Worm (Caenorhabditis elegans): ENCODE measurements around the gene srh-183.

DNA sequence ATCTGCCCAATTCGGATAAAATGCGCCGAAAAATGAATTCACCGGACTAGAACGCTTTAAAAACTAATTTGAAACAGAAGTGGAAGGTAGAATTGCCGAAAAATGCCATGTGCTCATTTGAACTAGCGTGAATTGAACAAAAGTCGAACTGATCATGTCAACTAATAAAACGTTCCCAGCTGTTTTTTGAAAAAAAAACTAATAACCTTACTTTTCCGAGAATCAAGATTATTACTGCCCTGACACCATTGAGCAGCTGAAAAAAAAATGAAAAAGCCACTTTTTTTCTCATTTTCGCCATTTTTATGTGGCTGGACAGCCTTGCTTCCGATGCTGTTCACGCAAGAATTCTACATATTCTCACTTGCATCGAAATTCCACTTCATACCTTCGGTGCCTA lies 5.1 kb downstream of the srh-183 start, which contains the start of gene srh-173:
- TF ChIP-seq unc-62 (GFP tag; optimal IDR thresholded peaks at IDR 0.05) (no peak), tbx-9 (tag; optimal IDR thresholded peaks at IDR 0.05; ENCODE audit: borderline replicate concordance) (no peak), mcd-1 (GFP tag; IDR thresholded peaks at IDR 0.05) (no peak), ztf-28 (GFP tag; IDR thresholded peaks at IDR 0.05) (no peak), hsf-1 (GFP tag; IDR thresholded peaks at IDR 0.05) (no peak), lin-35 (GFP tag; optimal IDR thresholded peaks at IDR 0.05) (no peak), ZK185.1 (tag; optimal IDR thresholded peaks at IDR 0.05; ENCODE audit: poor library complexity, severe bottlenecking) (no peak), attf-6 (GFP tag; IDR thresholded peaks at IDR 0.05) (no peak), nhr-90 (tag; optimal IDR thresholded peaks at IDR 0.05) (no peak), B0261.1 (tag; optimal IDR thresholded peaks at IDR 0.05) (no peak), hmg-20 (GFP tag; IDR thresholded peaks at IDR 0.05) (no peak), ztf-3 (GFP tag; optimal IDR thresholded peaks at IDR 0.05) (no peak), nhr-27 (tag; optimal IDR thresholded peaks at IDR 0.05) (no peak)
